Fruit fly (Drosophila melanogaster) whole organism, prepupa: ENCODE measurements around the gene CG31195.

Source experiments
- Blimp-1 ChIP-seq: fragments of 200-800 bp; sonication (Bioruptor generic); optimal IDR thresholded peaks from 3 replicates; lab custom pipeline; 2017; ENCODE audit warnings: missing biosample characterization, missing genetic modification characterization, mild to moderate bottlenecking, moderate library complexity, missing genetic modification reagents
- CG10631 ChIP-seq: fragments of 200-800 bp; sonication (Bioruptor generic); optimal IDR thresholded peaks from 2 replicates; lab custom pipeline; 2016; ENCODE audit warnings: missing biosample characterization, missing genetic modification characterization
- CG10669 ChIP-seq: fragments of 200-800 bp; sonication (Bioruptor generic); optimal IDR thresholded peaks from 3 replicates; lab custom pipeline; 2018; ENCODE audit warnings: missing biosample characterization, mild to moderate bottlenecking, missing genetic modification characterization, moderate library complexity
- CG11294 ChIP-seq: fragments of 200-800 bp; sonication (Bioruptor generic); IDR thresholded peaks from 2 replicates; pipeline ENCODE4 v1.3.6; 2022; ENCODE audit warnings: missing biosample characterization, missing genetic modification characterization
- CG11762 ChIP-seq: fragments of 200-800 bp; sonication (Bioruptor generic); optimal IDR thresholded peaks from 3 replicates; lab custom pipeline; 2016; ENCODE audit warnings: missing biosample characterization, missing genetic modification characterization; ENCODE audit not compliant: insufficient read depth
- CG11902 ChIP-seq: fragments of 200-800 bp; sonication (Bioruptor generic); optimal IDR thresholded peaks from 3 replicates; lab custom pipeline; 2016; ENCODE audit warnings: missing biosample characterization, missing genetic modification characterization
- CG15336 ChIP-seq: fragments of 200-800 bp; sonication (Bioruptor generic); IDR thresholded peaks from 2 replicates; pipeline ENCODE4 v1.3.6; 2022; ENCODE audit warnings: missing biosample characterization, missing genetic modification characterization
- CG1621 ChIP-seq: fragments of 200-800 bp; sonication (Bioruptor generic); optimal IDR thresholded peaks from 3 replicates; lab custom pipeline; 2018; ENCODE audit warnings: missing biosample characterization, mild to moderate bottlenecking, missing genetic modification characterization
- CG3032 ChIP-seq: fragments of 200-800 bp; optimal IDR thresholded peaks from 2 replicates; lab custom pipeline; 2019; ENCODE audit warnings: missing biosample characterization, mild to moderate bottlenecking, missing genetic modification characterization, moderate library complexity
- CG34406 ChIP-seq: fragments of 200-800 bp; sonication (Bioruptor generic); optimal IDR thresholded peaks from 3 replicates; lab custom pipeline; 2016; ENCODE audit warnings: missing biosample characterization, missing genetic modification characterization
- CG4318 ChIP-seq: fragments of 200-800 bp; sonication (Bioruptor generic); optimal IDR thresholded peaks from 3 replicates; lab custom pipeline; 2017; ENCODE audit warnings: missing biosample characterization, mild to moderate bottlenecking, missing genetic modification characterization
- CG6163 ChIP-seq: fragments of 200-800 bp; sonication (Bioruptor generic); IDR thresholded peaks from 3 replicates; pipeline ENCODE4 v1.3.6; 2022; ENCODE audit warnings: missing biosample characterization, missing genetic modification characterization
- CG6276 ChIP-seq: fragments of 200-800 bp; sonication (Bioruptor generic); optimal IDR thresholded peaks from 2 replicates; lab custom pipeline; 2017; ENCODE audit warnings: missing biosample characterization, mild to moderate bottlenecking, missing genetic modification characterization
- CG6792 ChIP-seq: fragments of 200-800 bp; sonication (Bioruptor generic); optimal IDR thresholded peaks from 3 replicates; lab custom pipeline; 2016; ENCODE audit warnings: missing biosample characterization, missing genetic modification characterization
- CG6808 ChIP-seq: fragments of 200-800 bp; sonication (Bioruptor generic); optimal IDR thresholded peaks from 3 replicates; lab custom pipeline; 2017; ENCODE audit warnings: missing biosample characterization, missing genetic modification characterization, mild to moderate bottlenecking, moderate library complexity, missing genetic modification reagents
- CG7368 ChIP-seq: fragments of 200-800 bp; sonication (Bioruptor generic); optimal IDR thresholded peaks from 3 replicates; lab custom pipeline; 2016; ENCODE audit warnings: missing biosample characterization, missing genetic modification characterization
- CG8119 ChIP-seq: fragments of 200-800 bp; sonication (Bioruptor generic); IDR thresholded peaks from 3 replicates; pipeline ENCODE4 v1.3.6; 2022; ENCODE audit warnings: missing biosample characterization, missing genetic modification characterization
- CG8319 ChIP-seq: fragments of 200-800 bp; sonication (Bioruptor generic); optimal IDR thresholded peaks from 3 replicates; lab custom pipeline; 2016; ENCODE audit warnings: missing biosample characterization, missing genetic modification characterization
- CG9139 ChIP-seq: fragments of 200-800 bp; sonication (Bioruptor generic); optimal IDR thresholded peaks from 3 replicates; lab custom pipeline; 2017; ENCODE audit warnings: missing biosample characterization, mild to moderate bottlenecking, missing genetic modification characterization
- Eip78C ChIP-seq: fragments of 200-800 bp; sonication (Bioruptor generic); peaks from one replicate; lab custom pipeline; 2016; ENCODE audit warnings: missing biosample characterization, missing genetic modification characterization
- Eip93F ChIP-seq: fragments of 200-800 bp; sonication (Bioruptor generic); optimal IDR thresholded peaks from 2 replicates; lab custom pipeline; 2016; ENCODE audit warnings: missing biosample characterization, mild to moderate bottlenecking, missing genetic modification characterization
- Ets21C ChIP-seq: fragments of 200-800 bp; sonication (Bioruptor generic); optimal IDR thresholded peaks from 3 replicates; lab custom pipeline; 2016; ENCODE audit warnings: missing biosample characterization, missing genetic modification characterization
- Ets96B ChIP-seq: fragments of 200-800 bp; optimal IDR thresholded peaks from 2 replicates; lab custom pipeline; 2019; ENCODE audit warnings: missing biosample characterization, mild to moderate bottlenecking, missing genetic modification characterization, moderate library complexity
- Gug ChIP-seq: fragments of 200-800 bp; sonication (Bioruptor generic); IDR thresholded peaks from 2 replicates; pipeline ENCODE4 v1.3.6; 2022; ENCODE audit warnings: missing biosample characterization, missing genetic modification characterization
- Hr38 ChIP-seq: sonication (Bioruptor generic); optimal IDR thresholded peaks from 2 replicates; lab custom pipeline; 2016; ENCODE audit warnings: missing biosample characterization, missing genetic modification characterization
- Hr39 ChIP-seq: fragments of 200-800 bp; sonication (Bioruptor generic); optimal IDR thresholded peaks from 2 replicates; lab custom pipeline; 2016; ENCODE audit warnings: missing biosample characterization, missing genetic modification characterization
- Hr4 ChIP-seq: fragments of 200-800 bp; sonication (Bioruptor generic); optimal IDR thresholded peaks from 3 replicates; lab custom pipeline; 2016; ENCODE audit warnings: missing biosample characterization, missing genetic modification characterization
- Lpt ChIP-seq: fragments of 200-800 bp; sonication (Bioruptor generic); optimal IDR thresholded peaks from 3 replicates; lab custom pipeline; 2016; ENCODE audit warnings: missing biosample characterization, missing genetic modification characterization
- Met ChIP-seq: fragments of 200-800 bp; sonication (Bioruptor generic); optimal IDR thresholded peaks from 3 replicates; lab custom pipeline; 2016; ENCODE audit warnings: missing biosample characterization, missing genetic modification characterization
- OdsH ChIP-seq: fragments of 200-800 bp; sonication (Bioruptor generic); optimal IDR thresholded peaks from 3 replicates; lab custom pipeline; 2016; ENCODE audit warnings: missing biosample characterization, missing genetic modification characterization
- Smox ChIP-seq: fragments of 200-800 bp; sonication (Bioruptor generic); optimal IDR thresholded peaks from 3 replicates; lab custom pipeline; 2016; ENCODE audit warnings: missing biosample characterization, missing genetic modification characterization
- Sox102F ChIP-seq: fragments of 200-800 bp; sonication (Bioruptor generic); optimal IDR thresholded peaks from 2 replicates; lab custom pipeline; 2016; ENCODE audit warnings: missing biosample characterization, mild to moderate bottlenecking, missing genetic modification characterization
- Sox14 ChIP-seq: fragments of 200-800 bp; sonication (Bioruptor generic); optimal IDR thresholded peaks from 3 replicates; lab custom pipeline; 2016; ENCODE audit warnings: missing biosample characterization, missing genetic modification characterization
- Sox15 ChIP-seq: fragments of 200-800 bp; sonication (Bioruptor generic); optimal IDR thresholded peaks from 3 replicates; lab custom pipeline; 2016; ENCODE audit warnings: missing biosample characterization, missing genetic modification characterization
- achi ChIP-seq: fragments of 200-800 bp; sonication (Bioruptor generic); optimal IDR thresholded peaks from 3 replicates; lab custom pipeline; 2016; ENCODE audit warnings: missing biosample characterization, missing genetic modification characterization
- acj6 ChIP-seq: fragments of 200-800 bp; sonication (Bioruptor generic); optimal IDR thresholded peaks from 3 replicates; lab custom pipeline; 2016; ENCODE audit warnings: missing biosample characterization, missing genetic modification characterization
- cyc ChIP-seq: fragments of 200-800 bp; sonication (Bioruptor generic); optimal IDR thresholded peaks from 3 replicates; lab custom pipeline; 2016; ENCODE audit warnings: missing biosample characterization, missing genetic modification characterization
- dac ChIP-seq: fragments of 200-800 bp; sonication (Bioruptor generic); optimal IDR thresholded peaks from 2 replicates; lab custom pipeline; 2017; ENCODE audit warnings: missing biosample characterization, mild to moderate bottlenecking, missing genetic modification characterization
- eg ChIP-seq: fragments of 200-800 bp; sonication (Bioruptor generic); IDR thresholded peaks from 3 replicates; pipeline ENCODE4 v1.3.6; 2022; ENCODE audit warnings: missing biosample characterization, missing genetic modification characterization
- esn ChIP-seq: fragments of 200-800 bp; sonication (Bioruptor generic); optimal IDR thresholded peaks from 2 replicates; lab custom pipeline; 2016; ENCODE audit warnings: missing biosample characterization, mild to moderate bottlenecking, missing genetic modification characterization, moderate library complexity
- fd59A ChIP-seq: fragments of 200-800 bp; sonication (Bioruptor generic); optimal IDR thresholded peaks from 2 replicates; lab custom pipeline; 2017; ENCODE audit warnings: missing biosample characterization, mild to moderate bottlenecking, missing genetic modification characterization, missing genetic modification reagents
- fd85E ChIP-seq: fragments of 200-800 bp; sonication (Bioruptor generic); optimal IDR thresholded peaks from 3 replicates; lab custom pipeline; 2016; ENCODE audit warnings: missing biosample characterization, missing genetic modification characterization
- fkh ChIP-seq: fragments of 200-800 bp; sonication (Bioruptor generic); optimal IDR thresholded peaks from 3 replicates; lab custom pipeline; 2017; ENCODE audit warnings: missing biosample characterization, mild to moderate bottlenecking, missing genetic modification characterization, moderate library complexity
- lz ChIP-seq: fragments of 200-800 bp; sonication (Bioruptor generic); optimal IDR thresholded peaks from 3 replicates; lab custom pipeline; 2016; ENCODE audit warnings: missing biosample characterization, missing genetic modification characterization
- net ChIP-seq: fragments of 200-800 bp; sonication (Bioruptor generic); optimal IDR thresholded peaks from 3 replicates; lab custom pipeline; 2016; ENCODE audit warnings: missing biosample characterization, missing genetic modification characterization
- pdm3 ChIP-seq: fragments of 200-800 bp; sonication (Bioruptor generic); optimal IDR thresholded peaks from 3 replicates; lab custom pipeline; 2016; ENCODE audit warnings: missing biosample characterization, missing genetic modification characterization
- salr ChIP-seq, 2 experiments: fragments of 200-800 bp; sonication (Bioruptor generic); optimal IDR thresholded peaks; 3 replicates each; lab custom pipeline; 2016 to 2018; ENCODE audit warnings: missing biosample characterization in 2 of 2, missing genetic modification characterization in 2 of 2, mild to moderate bottlenecking in 1 of 2
- spab ChIP-seq: fragments of 200-800 bp; sonication (Bioruptor generic); optimal IDR thresholded peaks from 2 replicates; lab custom pipeline; 2017; ENCODE audit warnings: missing biosample characterization, mild to moderate bottlenecking, missing genetic modification characterization, missing genetic modification reagents
- ss ChIP-seq, 2 experiments: fragments of 200-800 bp; sonication (Bioruptor generic); optimal IDR thresholded peaks; 2 replicates in 1 of 2; 3 replicates in 1 of 2; lab custom pipeline; 2017 to 2018; ENCODE audit warnings: mild to moderate bottlenecking in 2 of 2, missing biosample characterization in 2 of 2, missing genetic modification characterization in 2 of 2, moderate library complexity in 1 of 2
- svp ChIP-seq: fragments of 200-800 bp; sonication (Bioruptor generic); peaks from one replicate; lab custom pipeline; 2016; ENCODE audit warnings: missing biosample characterization, missing genetic modification characterization
- topi ChIP-seq: fragments of 200-800 bp; sonication (Bioruptor generic); optimal IDR thresholded peaks from 3 replicates; lab custom pipeline; 2016; ENCODE audit warnings: missing biosample characterization, missing genetic modification characterization

CG31195 gene

DNA sequence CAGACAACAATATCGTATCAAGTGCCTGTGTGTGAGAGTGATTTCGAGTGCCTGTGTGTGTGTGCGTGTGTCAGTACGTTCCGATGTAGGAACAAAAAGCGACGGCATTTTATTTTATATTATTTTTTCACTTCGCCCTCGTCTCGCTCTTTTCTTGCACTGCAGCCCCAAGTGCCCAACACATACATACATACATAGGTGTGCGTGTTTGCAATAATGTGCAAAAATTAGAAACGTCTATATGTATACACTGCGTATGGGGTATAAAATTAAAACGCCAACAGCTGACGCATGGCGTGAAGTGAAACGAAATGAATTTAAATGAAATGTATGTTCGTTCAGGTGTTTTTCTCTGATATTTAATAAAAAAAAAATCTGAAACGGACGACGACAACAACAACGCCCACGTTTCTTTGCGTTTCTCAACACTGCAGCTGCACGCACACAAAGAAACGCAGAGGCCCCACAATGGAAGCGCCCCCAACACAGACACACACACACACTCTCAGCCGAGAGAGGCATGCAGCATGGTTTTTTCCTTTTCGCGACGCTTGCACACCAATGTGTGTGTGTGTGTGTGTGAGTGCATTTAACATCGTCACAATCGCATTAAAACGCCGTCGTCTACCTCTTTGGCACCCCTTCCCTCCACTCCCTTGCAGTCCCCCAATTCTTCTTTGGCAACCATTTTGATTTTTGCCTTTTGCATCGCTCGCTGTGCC lies 21.7 kb upstream of the CG31195 start:
- TF ChIP-seq CG6792 (GFP tag; lab: Kevin White, UChicago) (peak; percentile 56), fd59A (GFP tag; lab: Kevin White, UChicago) (peak; percentile 29), Ets21C (GFP tag; lab: Kevin White, UChicago) (peak; percentile 48), esn (GFP tag; lab: Kevin White, UChicago) (peak; percentile 71), Eip78C (peak; percentile 85), svp (peak; percentile 77), CG15336 (peak; percentile 33; the same call in 1 of the 2 replicates), CG7368 (peak; percentile 49), CG11902 (GFP tag; lab: Kevin White, UChicago) (no peak), Gug (GFP tag; lab: Robert Waterston, UW) (no peak), Sox102F (GFP tag; lab: Kevin White, UChicago) (peak; percentile 43), net (peak; percentile 55), lz (peak; percentile 58), Smox (peak; percentile 55), CG34406 (GFP tag; lab: Kevin White, UChicago) (peak; percentile 46), Hr4 (GFP tag; lab: Kevin White, UChicago) (peak; percentile 74), fd85E (GFP tag; lab: Kevin White, UChicago) (no peak), CG11294 (GFP tag; lab: Robert Waterston, UW) (peak; percentile 6; the same call in 1 of the 2 replicates), cyc (GFP tag; lab: Kevin White, UChicago) (peak; percentile 24), Lpt (GFP tag; lab: Kevin White, UChicago) (peak; percentile 69), salr (GFP tag; optimal IDR thresholded peaks at IDR 0.05; lab: Kevin White, UChicago) (peak in 1 of 2 experiments; percentile 42), acj6 (GFP tag; lab: Kevin White, UChicago) (peak; percentile 57), CG3032 (tag; lab: Kevin White, UChicago) (peak; percentile 26), CG9139 (GFP tag; lab: Kevin White, UChicago) (peak; percentile 29), CG10669 (peak; percentile 33), fkh (GFP tag; lab: Kevin White, UChicago) (no peak), Eip93F (no peak), CG8119 (GFP tag; lab: Robert Waterston, UW) (peak; percentile 48; the same call in 2 of the 3 replicates), Hr39 (GFP tag; lab: Kevin White, UChicago) (peak; percentile 24), Sox14 (GFP tag; lab: Kevin White, UChicago) (peak; percentile 85), OdsH (GFP tag; lab: Kevin White, UChicago) (peak; percentile 59), CG4318 (GFP tag; lab: Kevin White, UChicago) (peak; percentile 44), ss (GFP tag; optimal IDR thresholded peaks at IDR 0.05; lab: Kevin White, UChicago) (peak; percentile 40 to 72), Met (GFP tag; lab: Kevin White, UChicago) (peak; percentile 54), Blimp-1 (no peak), achi (GFP tag; lab: Kevin White, UChicago) (peak; percentile 62), spab (GFP tag; lab: Kevin White, UChicago) (peak; percentile 38), dac (GFP tag; lab: Kevin White, UChicago) (peak; percentile 1), CG8319 (GFP tag; lab: Kevin White, UChicago) (peak; percentile 38), topi (peak; percentile 43), CG6808 (peak; percentile 67), pdm3 (GFP tag; lab: Kevin White, UChicago) (peak; percentile 59), Sox15 (GFP tag; lab: Kevin White, UChicago) (no peak), CG10631 (GFP tag; lab: Kevin White, UChicago) (peak; percentile 64), CG11762 (GFP tag; lab: Kevin White, UChicago) (no peak), CG6276 (GFP tag; lab: Kevin White, UChicago) (peak; percentile 52), Hr38 (no peak), eg (GFP tag; lab: Robert Waterston, UW) (peak; percentile 54; the same call in 1 of the 3 replicates), Ets96B (tag; lab: Kevin White, UChicago) (peak; percentile 62), CG6163 (GFP tag; lab: Robert Waterston, UW) (peak; percentile 74), CG1621 (tag; lab: Kevin White, UChicago) (no peak)
